Fruit fly (Drosophila melanogaster) Kc167 (cell line): Measurements from ENCODE around the gene pins.

Experiments
- Myc ChIP-seq: fragments of >200 bp; optimal IDR thresholded peaks from 2 replicates; lab custom pipeline; 2017; ENCODE audit warnings: missing external identifiers
- Sin3A ChIP-seq: fragments of >200 bp; optimal IDR thresholded peaks from 2 replicates; lab custom pipeline; 2018; ENCODE audit warnings: missing external identifiers
- h ChIP-seq: fragments of >200 bp; optimal IDR thresholded peaks from 3 replicates; lab custom pipeline; 2018; ENCODE audit warnings: missing external identifiers
- insv ChIP-seq: fragments of >200 bp; optimal IDR thresholded peaks from 3 replicates; lab custom pipeline; 2018; ENCODE audit warnings: missing external identifiers
- psq ChIP-seq: fragments of >200 bp; optimal IDR thresholded peaks from 2 replicates; lab custom pipeline; 2017; ENCODE audit warnings: missing external identifiers
- ttk ChIP-seq: sonication (Bioruptor generic); optimal IDR thresholded peaks from 2 replicates; lab custom pipeline; 2017; ENCODE audit warnings: missing external identifiers

Gene pins

dm6 chr3R:27582634-27583181, at the start of gene pins:
Gene pins (plus strand): TSS chr3R:27582840.
- TF ChIP-seq insv (lab: Kevin White, UChicago) = no peak
- TF ChIP-seq ttk (lab: Kevin White, UChicago) = no peak
- TF ChIP-seq psq (lab: Kevin White, UChicago) = no peak
- TF ChIP-seq h (lab: Kevin White, UChicago) = no peak
- TF ChIP-seq Myc = no peak
- TF ChIP-seq Sin3A (lab: Kevin White, UChicago) = no peak

- TF ChIP-seq h (lab: Kevin White, UChicago) = no peak
- no peak for TF ChIP-seq ttk (lab: Kevin White, UChicago)
- no peak for TF ChIP-seq insv (lab: Kevin White, UChicago)
- no peak for TF ChIP-seq Sin3A (lab: Kevin White, UChicago)
- TF ChIP-seq Myc = no peak
- TF ChIP-seq psq (lab: Kevin White, UChicago) = no peak
Measured at dm6 chr3R:27533225-27533624, 49.4 kb upstream of the pins start.

dm6 chr3R:27542197-27542596, 40.4 kb upstream of the pins start, which contains the start of gene Gr98b:
Gene Gr98b (plus strand): TSS chr3R:27542497.
- TF ChIP-seq psq (lab: Kevin White, UChicago) (no peak), Myc (no peak), Sin3A (lab: Kevin White, UChicago) (no peak), insv (lab: Kevin White, UChicago) (no peak), h (lab: Kevin White, UChicago) (no peak), ttk (lab: Kevin White, UChicago) (no peak)

dm6 chr3R:27544143-27544542, 38.5 kb upstream of the pins start, which contains the start of gene Gr98c:
Gene Gr98c (plus strand): TSS chr3R:27544443.
- no peak for TF ChIP-seq Myc
- TF ChIP-seq insv (lab: Kevin White, UChicago) = no peak

- TF ChIP-seq insv (lab: Kevin White, UChicago) = no peak
- TF ChIP-seq ttk (lab: Kevin White, UChicago) = no peak
Measured at dm6 chr3R:27545752-27546151, 36.9 kb upstream of the pins start, which contains the start of gene Gr98d. Gene Gr98d (plus strand): TSS chr3R:27546052.

dm6 chr3R:27547378-27547949, 35.2 kb upstream of the pins start:
- TF ChIP-seq psq (lab: Kevin White, UChicago) = no peak
- TF ChIP-seq ttk (lab: Kevin White, UChicago) = no peak
- TF ChIP-seq insv (lab: Kevin White, UChicago) = no peak
- TF ChIP-seq h (lab: Kevin White, UChicago) = no peak
- no peak for TF ChIP-seq Myc
- TF ChIP-seq Sin3A (lab: Kevin White, UChicago) = no peak

dm6 chr3R:27552710-27553109, 29.9 kb upstream of the pins start:
- TF ChIP-seq h (lab: Kevin White, UChicago) (no peak), Myc (no peak), Sin3A (lab: Kevin White, UChicago) (no peak), ttk (lab: Kevin White, UChicago) (no peak), insv (lab: Kevin White, UChicago) (no peak), psq (lab: Kevin White, UChicago) (no peak)

dm6 chr3R:27553379-27553778, 29.3 kb upstream of the pins start:
- TF ChIP-seq psq (lab: Kevin White, UChicago) (no peak), h (lab: Kevin White, UChicago) (no peak), ttk (lab: Kevin White, UChicago) (no peak), Sin3A (lab: Kevin White, UChicago) (no peak), insv (lab: Kevin White, UChicago) (no peak), Myc (no peak)

dm6 chr3R:27553921-27554320, 28.7 kb upstream of the pins start:
- TF ChIP-seq h (lab: Kevin White, UChicago) = no peak
- TF ChIP-seq ttk (lab: Kevin White, UChicago) = no peak
- no peak for TF ChIP-seq insv (lab: Kevin White, UChicago)
- no peak for TF ChIP-seq psq (lab: Kevin White, UChicago)
- TF ChIP-seq Myc = no peak
- no peak for TF ChIP-seq Sin3A (lab: Kevin White, UChicago)

dm6 chr3R:27554964-27555363, 27.7 kb upstream of the pins start:
- TF ChIP-seq ttk (lab: Kevin White, UChicago) (no peak), Myc (no peak), psq (lab: Kevin White, UChicago) (no peak), h (lab: Kevin White, UChicago) (no peak), Sin3A (lab: Kevin White, UChicago) (no peak), insv (lab: Kevin White, UChicago) (no peak)

- TF ChIP-seq ttk (lab: Kevin White, UChicago) (no peak), psq (lab: Kevin White, UChicago) (no peak), Sin3A (lab: Kevin White, UChicago) (no peak), h (lab: Kevin White, UChicago) (no peak), insv (lab: Kevin White, UChicago) (no peak), Myc (no peak)
Measured at dm6 chr3R:27555853-27556252, 26.8 kb upstream of the pins start.

- no peak for TF ChIP-seq h (lab: Kevin White, UChicago)
- TF ChIP-seq Myc = no peak
- no peak for TF ChIP-seq ttk (lab: Kevin White, UChicago)
- TF ChIP-seq insv (lab: Kevin White, UChicago) = no peak
- TF ChIP-seq psq (lab: Kevin White, UChicago) = no peak
- TF ChIP-seq Sin3A (lab: Kevin White, UChicago) = no peak
Measured at dm6 chr3R:27556466-27556865, 26.2 kb upstream of the pins start.
